Worm (Caenorhabditis elegans) whole organism, midembryonic: ENCODE results near the gene B0524.2.

Source experiments
- T22C8.4 ChIP-seq: fragments of 200-800 bp; sonication (Bioruptor generic); IDR thresholded peaks from 2 replicates; pipeline ENCODE4 v1.3.6; 2022; ENCODE audit warnings: missing genetic modification characterization, missing compliant biosample characterization
- cog-1 ChIP-seq: sonication (generic microtip); optimal IDR thresholded peaks from 2 replicates; lab custom pipeline; 2016; ENCODE audit warnings: missing genetic modification characterization, missing compliant biosample characterization
- flt-1 ChIP-seq: fragments of 200-800 bp; sonication (Bioruptor generic); IDR thresholded peaks from 2 replicates; pipeline ENCODE4 v1.3.6; 2022; ENCODE audit warnings: missing genetic modification characterization, missing compliant biosample characterization
- med-1 ChIP-seq: sonication (generic microtip); optimal IDR thresholded peaks from 2 replicates; lab custom pipeline; 2017; ENCODE audit warnings: missing genetic modification characterization, mild to moderate bottlenecking, missing compliant biosample characterization, antibody characterized with exemption, missing genetic modification reagents; ENCODE audit not compliant: insufficient read depth
- ref-1 ChIP-seq: fragments of 200-800 bp; sonication (Bioruptor generic); conservative IDR thresholded peaks from 2 replicates; pipeline ENCODE4 v1.3.6; 2022; ENCODE audit warnings: missing genetic modification reagents, missing genetic modification characterization, missing compliant biosample characterization
- tab-1 ChIP-seq: fragments of 200-800 bp; sonication (Bioruptor generic); IDR thresholded peaks from 2 replicates; pipeline ENCODE4 v1.3.6; 2022; ENCODE audit warnings: missing genetic modification characterization, missing compliant biosample characterization
- ztf-23 ChIP-seq: fragments of 200-800 bp; sonication (Bioruptor generic); IDR thresholded peaks from 2 replicates; pipeline ENCODE4 v1.3.6; 2022; ENCODE audit warnings: missing genetic modification reagents, missing genetic modification characterization, missing compliant biosample characterization
- ztf-29 ChIP-seq: fragments of 200-800 bp; sonication (Bioruptor generic); IDR thresholded peaks from 2 replicates; pipeline ENCODE4 v1.3.6; 2022; ENCODE audit warnings: missing genetic modification reagents, missing genetic modification characterization, missing compliant biosample characterization

DNA sequence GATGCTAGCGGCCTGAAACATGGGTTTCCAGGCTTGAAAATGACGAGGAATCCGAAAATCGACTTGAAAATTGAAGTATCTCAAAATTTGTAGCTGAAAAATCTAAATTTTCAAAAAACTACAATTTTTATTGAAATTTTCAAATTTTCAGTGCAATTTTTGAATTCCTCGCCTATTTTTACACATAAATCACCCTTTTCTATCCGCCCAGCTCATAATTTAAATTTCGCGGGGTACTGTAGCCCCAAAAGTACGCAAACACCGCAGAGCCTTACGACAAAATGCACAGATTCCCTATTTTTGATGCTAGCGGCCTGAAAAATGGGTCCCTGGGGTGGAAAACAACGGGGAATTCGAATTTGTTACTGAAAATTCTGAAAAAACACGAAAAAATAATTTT, 37.7 kb downstream of the B0524.2 start:
- TF ChIP-seq ref-1 (GFP tag; lab: Robert Waterston, UW) (no peak), cog-1 (no peak), flt-1 (GFP tag; lab: Robert Waterston, UW) (no peak), T22C8.4 (no peak), med-1 (GFP tag; lab: Kevin White, UChicago) (no peak), ztf-23 (GFP tag; lab: Robert Waterston, UW) (no peak), ztf-29 (no peak), tab-1 (no peak)
